Worm (Caenorhabditis elegans): ENCODE measurements around the gene R07E5.17.
"Not testable (repeated sequence)": the region's sequence is repeated elsewhere in the genome, so short reads cannot be mapped to it uniquely, and the experiment has no call there.

ce11 chrIII:4426711-4427218 is 22.5 kb upstream of the R07E5.17 start:
- peak; percentile 33 for TF ChIP-seq madf-2 (tag; optimal IDR thresholded peaks at IDR 0.05)
- not testable (repeated sequence) for TF ChIP-seq fkh-10 (GFP tag; optimal IDR thresholded peaks at IDR 0.05); nhr-11 (tag; optimal IDR thresholded peaks at IDR 0.05); hlh-13 (GFP tag; optimal IDR thresholded peaks at IDR 0.05); rnt-1 (tag; optimal IDR thresholded peaks at IDR 0.05); ama-1 (optimal IDR thresholded peaks at IDR 0.05)
- peak; percentile 32 for TF ChIP-seq ceh-34 (tag; optimal IDR thresholded peaks at IDR 0.05)
- TF ChIP-seq sox-4 (tag; optimal IDR thresholded peaks at IDR 0.05) = peak; percentile 59
- TF ChIP-seq elt-2 (tag; optimal IDR thresholded peaks at IDR 0.05) = peak; percentile 57

All from whole organism, late embryonic.